Worm (Caenorhabditis elegans): ENCODE measurements around the gene hif-1.
A peak's percentile ranks its signal among the peaks of the same experiment; 100 is the strongest.

ce11 chrV:20778257-20778697 is 1.9 kb upstream of the hif-1 start:
- TF ChIP-seq sox-2 (GFP tag; IDR thresholded peaks at IDR 0.05), result no peak
- peak; percentile 44 for TF ChIP-seq ets-4 (tag; optimal IDR thresholded peaks at IDR 0.05)
- TF ChIP-seq unc-86 (tag; optimal IDR thresholded peaks at IDR 0.05), result no peak
- TF ChIP-seq ttx-3 (tag; optimal IDR thresholded peaks at IDR 0.05), result peak; percentile 3
- TF ChIP-seq ama-1 (optimal IDR thresholded peaks at IDR 0.05), result no peak
- TF ChIP-seq ceh-9 (tag; optimal IDR thresholded peaks at IDR 0.05), result no peak
- peak; percentile 11 for TF ChIP-seq gmeb-2 (tag; optimal IDR thresholded peaks at IDR 0.05)
- peak; percentile 59 for TF ChIP-seq dve-1 (tag; optimal IDR thresholded peaks at IDR 0.05)
- peak; percentile 15 for TF ChIP-seq pros-1 (tag; optimal IDR thresholded peaks at IDR 0.05)
- peak; percentile 100 for TF ChIP-seq pha-4 (tag; optimal IDR thresholded peaks at IDR 0.05)
- peak; percentile 98 for TF ChIP-seq unc-42 (tag; optimal IDR thresholded peaks at IDR 0.05)

All from whole organism, late embryonic.